Worm (Caenorhabditis elegans): ENCODE measurements around the gene K02D3.1.

ce11 chrX:13666864-13667263 is 39.8 kb upstream of the K02D3.1 start:
- TF ChIP-seq zag-1 (tag; optimal IDR thresholded peaks at IDR 0.05) (no peak), ZK337.2 (GFP tag; IDR thresholded peaks at IDR 0.05) (no peak), mep-1 (tag; optimal IDR thresholded peaks at IDR 0.05) (no peak)

Data from whole organism, L4 larva.